Fruit fly (Drosophila melanogaster): Measurements from ENCODE around the gene Spn28Da.

The Spn28Da gene

dm6 chr2L:7931218-7931617, 42.3 kb upstream of the Spn28Da start (continued):
- peak; percentile 11 for TF ChIP-seq CG12659 (GFP tag; optimal IDR thresholded peaks at IDR 0.05)
- no peak for TF ChIP-seq CG33213 (GFP tag; optimal IDR thresholded peaks at IDR 0.05)
- peak; percentile 4 for TF ChIP-seq Meics (GFP tag; optimal IDR thresholded peaks at IDR 0.05)
- no peak for TF ChIP-seq crp (GFP tag; optimal IDR thresholded peaks at IDR 0.05)
- peak; percentile 18 for TF ChIP-seq CG12391 (tag; optimal IDR thresholded peaks at IDR 0.05)
- peak; percentile 43 for TF ChIP-seq grau (tag; optimal IDR thresholded peaks at IDR 0.05)
- TF ChIP-seq Dbx (GFP tag; IDR thresholded peaks at IDR 0.05), result peak; percentile 29; the same call in 1 of the 3 replicates
- TF ChIP-seq row (GFP tag; IDR thresholded peaks at IDR 0.05), result peak; percentile 62; the same call in 2 of the 3 replicates
- TF ChIP-seq E2f2 (GFP tag; IDR thresholded peaks at IDR 0.05), result peak; percentile 32; the same call in 1 of the 2 replicates
- no peak for TF ChIP-seq schlank (tag; optimal IDR thresholded peaks at IDR 0.05)
- peak; percentile 69 for TF ChIP-seq slbo (GFP tag; IDR thresholded peaks at IDR 0.05)
- no peak for TF ChIP-seq dpn (GFP tag; optimal IDR thresholded peaks at IDR 0.05)
- TF ChIP-seq CG2129 (GFP tag; IDR thresholded peaks at IDR 0.05; ENCODE audit: partially characterized antibody), result no peak
- TF ChIP-seq PHDP (tag; optimal IDR thresholded peaks at IDR 0.05), result peak; percentile 26
- no peak for TF ChIP-seq crc (GFP tag; optimal IDR thresholded peaks at IDR 0.05)
- peak; percentile 40; the same call in 1 of the 2 replicates for TF ChIP-seq Ptx1 (GFP tag; IDR thresholded peaks at IDR 0.05)
- 0 out of 3 replicates have a peak, but pooled peaks have one; percentile 20 for TF ChIP-seq so (GFP tag; IDR thresholded peaks at IDR 0.05)
- peak; percentile 59 for TF ChIP-seq CG7556 (GFP tag; optimal IDR thresholded peaks at IDR 0.05)
- TF ChIP-seq nerfin-2 (GFP tag; IDR thresholded peaks at IDR 0.05; ENCODE audit: partially characterized antibody), result no peak
- no peak for TF ChIP-seq CG2116 (GFP tag; optimal IDR thresholded peaks at IDR 0.05)
- no peak for TF ChIP-seq wor (GFP tag; IDR thresholded peaks at IDR 0.05)
- TF ChIP-seq Taf1 (GFP tag; IDR thresholded peaks at IDR 0.05), result 0 out of 2 replicates have a peak, but pooled peaks have one; percentile 12
- TF ChIP-seq Atf-2 (GFP tag; optimal IDR thresholded peaks at IDR 0.05), result no peak
- 0 out of 2 replicates have a peak, but pooled peaks have one; percentile 33 for TF ChIP-seq sob (GFP tag; IDR thresholded peaks at IDR 0.05)
- TF ChIP-seq ken (GFP tag; IDR thresholded peaks at IDR 0.05), result no peak
- no peak for TF ChIP-seq Lim3 (GFP tag; IDR thresholded peaks at IDR 0.05)
- no peak for TF ChIP-seq jumu (GFP tag; optimal IDR thresholded peaks at IDR 0.05)
- TF ChIP-seq NfI (GFP tag; optimal IDR thresholded peaks at IDR 0.05), result peak; percentile 30
- TF ChIP-seq CG8478 (optimal IDR thresholded peaks at IDR 0.05), result no peak
- 0 out of 2 replicates have a peak, but pooled peaks have one; percentile 13 for TF ChIP-seq CG6689 (GFP tag; IDR thresholded peaks at IDR 0.05)
- TF ChIP-seq CG31365 (tag; optimal IDR thresholded peaks at IDR 0.05), result no peak
- TF ChIP-seq CG6854 (GFP tag; optimal IDR thresholded peaks at IDR 0.05), result peak; percentile 10
- TF ChIP-seq CG13123 (GFP tag; optimal IDR thresholded peaks at IDR 0.05), result no peak
- no peak for TF ChIP-seq CG6813 (GFP tag; optimal IDR thresholded peaks at IDR 0.05)
- TF ChIP-seq CG8924 (tag; optimal IDR thresholded peaks at IDR 0.05), result no peak
- TF ChIP-seq scrt (GFP tag; optimal IDR thresholded peaks at IDR 0.05), result no peak
- no peak for TF ChIP-seq hkb (optimal IDR thresholded peaks at IDR 0.05)
- no peak; the same call in 1 of the 2 replicates for TF ChIP-seq hkb (GFP tag; IDR thresholded peaks at IDR 0.05)
- TF ChIP-seq CG18599 (GFP tag; optimal IDR thresholded peaks at IDR 0.05), result peak; percentile 49
- TF ChIP-seq Bdp1 (GFP tag; optimal IDR thresholded peaks at IDR 0.05), result no peak
- no peak for TF ChIP-seq CG12744 (GFP tag; optimal IDR thresholded peaks at IDR 0.05)
- no peak for TF ChIP-seq Ssrp (tag; optimal IDR thresholded peaks at IDR 0.05)
- no peak for TF ChIP-seq CG3995 (GFP tag; optimal IDR thresholded peaks at IDR 0.05)
- TF ChIP-seq ttk (GFP tag; IDR thresholded peaks at IDR 0.05), result no peak; the same call in 1 of the 2 replicates
- no peak for TF ChIP-seq CG43689 (GFP tag; IDR thresholded peaks at IDR 0.05)
- no peak for TF ChIP-seq bbx (GFP tag; IDR thresholded peaks at IDR 0.05; ENCODE audit: partially characterized antibody)
- peak; percentile 6 for TF ChIP-seq CG30403 (GFP tag; optimal IDR thresholded peaks at IDR 0.05)
- TF ChIP-seq CG7839 (tag; optimal IDR thresholded peaks at IDR 0.05), result peak; percentile 8
- no peak for TF ChIP-seq zf30C (GFP tag; optimal IDR thresholded peaks at IDR 0.05)
- TF ChIP-seq CG11456 (GFP tag; IDR thresholded peaks at IDR 0.05), result no peak
- peak; percentile 31 for TF ChIP-seq Sox102F (GFP tag; optimal IDR thresholded peaks at IDR 0.05)

Data from whole organism, embryonic.